Worm (Caenorhabditis elegans): ENCODE data around the gene col-94.

ce11 chrIII:11032872-11033271, 45.2 kb upstream of the col-94 start, which contains the start of gene Y48A6B.9:
- TF ChIP-seq dao-5 (tag; optimal IDR thresholded peaks at IDR 0.05) (no peak), W03F9.2 (tag; optimal IDR thresholded peaks at IDR 0.05) (no peak), him-1 (tag; optimal IDR thresholded peaks at IDR 0.05) (no peak)
